Fruit fly (Drosophila melanogaster) whole organism, embryonic: ENCODE results near the gene Spn38F.
A peak's percentile ranks its signal among the peaks of the same experiment; 100 is the strongest.

ENCODE experiments used
- Antp ChIP-seq: fragments of 200-800 bp; sonication (Bioruptor generic); optimal IDR thresholded peaks from 3 replicates; lab custom pipeline; 2016; ENCODE audit warnings: missing biosample characterization, missing genetic modification characterization
- Bgb ChIP-seq: fragments of 200-800 bp; sonication (Bioruptor generic); IDR thresholded peaks from 2 replicates; pipeline ENCODE4 v1.3.6; 2022; ENCODE audit warnings: missing biosample characterization, missing genetic modification characterization; ENCODE audit not compliant: partially characterized antibody
- C15 ChIP-seq: fragments of 200-800 bp; sonication (Bioruptor generic); IDR thresholded peaks from 3 replicates; pipeline ENCODE4 v1.3.6; 2022; ENCODE audit warnings: missing biosample characterization, missing genetic modification characterization
- CG10366 ChIP-seq: fragments of 200-800 bp; sonication (Bioruptor generic); IDR thresholded peaks from 2 replicates; pipeline ENCODE4 v1.3.6; 2022; ENCODE audit warnings: missing biosample characterization, missing genetic modification characterization
- CG10979 ChIP-seq: fragments of 200-800 bp; sonication (Bioruptor generic); optimal IDR thresholded peaks from 2 replicates; lab custom pipeline; 2018; ENCODE audit warnings: missing biosample characterization, mild to moderate bottlenecking, missing genetic modification characterization, moderate library complexity
- CG11247 ChIP-seq: fragments of 200-800 bp; sonication (Bioruptor generic); IDR thresholded peaks from 2 replicates; pipeline ENCODE4 v1.3.6; 2022; ENCODE audit warnings: missing biosample characterization, missing genetic modification characterization
- CG13287 ChIP-seq: fragments of 200-800 bp; sonication (Bioruptor generic); IDR thresholded peaks from 2 replicates; pipeline ENCODE4 v1.3.6; 2022; ENCODE audit warnings: missing biosample characterization, missing genetic modification characterization; ENCODE audit not compliant: partially characterized antibody
- CG15269 ChIP-seq: fragments of 200-800 bp; sonication (Bioruptor generic); optimal IDR thresholded peaks from 2 replicates; lab custom pipeline; 2018; ENCODE audit warnings: missing biosample characterization, mild to moderate bottlenecking, missing genetic modification characterization, moderate library complexity
- CG15514 ChIP-seq: fragments of 200-800 bp; sonication (Bioruptor generic); optimal IDR thresholded peaks from 3 replicates; lab custom pipeline; 2017; ENCODE audit warnings: missing biosample characterization, missing genetic modification characterization, mild to moderate bottlenecking, moderate library complexity, missing genetic modification reagents
- CG32767 ChIP-seq: fragments of 200-800 bp; sonication (Bioruptor generic); IDR thresholded peaks from 2 replicates; pipeline ENCODE4 v1.3.6; 2022; ENCODE audit warnings: missing biosample characterization, missing genetic modification characterization
- CG3407 ChIP-seq: fragments of 200-800 bp; sonication (Bioruptor generic); optimal IDR thresholded peaks from 2 replicates; lab custom pipeline; 2018; ENCODE audit warnings: missing biosample characterization, mild to moderate bottlenecking, missing genetic modification characterization
- CG4360 ChIP-seq: fragments of 200-800 bp; sonication (Bioruptor generic); IDR thresholded peaks from 2 replicates; pipeline ENCODE4 v1.3.6; 2022; ENCODE audit warnings: missing biosample characterization, missing genetic modification characterization
- CG4730 ChIP-seq: fragments of 200-800 bp; sonication (Bioruptor generic); IDR thresholded peaks from 2 replicates; pipeline ENCODE4 v1.3.6; 2022; ENCODE audit warnings: missing biosample characterization, missing genetic modification characterization
- CG5953 ChIP-seq: fragments of 200-800 bp; sonication (Bioruptor generic); IDR thresholded peaks from 2 replicates; pipeline ENCODE4 v1.3.6; 2022; ENCODE audit warnings: missing biosample characterization, missing genetic modification characterization
- CG7372 ChIP-seq: fragments of 200-800 bp; sonication (Bioruptor generic); IDR thresholded peaks from 2 replicates; pipeline ENCODE4 v1.3.6; 2022; ENCODE audit warnings: missing biosample characterization, missing genetic modification characterization
- CG7987 ChIP-seq: fragments of 200-800 bp; sonication (Bioruptor generic); optimal IDR thresholded peaks from 2 replicates; lab custom pipeline; 2018; ENCODE audit warnings: missing biosample characterization, mild to moderate bottlenecking, missing genetic modification characterization, moderate library complexity
- CG8281 ChIP-seq: fragments of 200-800 bp; sonication (Bioruptor generic); optimal IDR thresholded peaks from 2 replicates; lab custom pipeline; 2018; ENCODE audit warnings: missing biosample characterization, mild to moderate bottlenecking, missing genetic modification characterization, moderate library complexity
- Dip2 ChIP-seq: fragments of 200-800 bp; sonication (Bioruptor generic); IDR thresholded peaks from 2 replicates; pipeline ENCODE4 v1.3.6; 2022; ENCODE audit warnings: missing biosample characterization, missing genetic modification characterization
- Doc3 ChIP-seq: fragments of 200-800 bp; sonication (Bioruptor generic); IDR thresholded peaks from 3 replicates; pipeline ENCODE4 v1.3.6; 2022; ENCODE audit warnings: missing biosample characterization, missing genetic modification characterization; ENCODE audit not compliant: partially characterized antibody
- Eip74EF ChIP-seq, 2 experiments: fragments of 200-800 bp in 1 of 2; fragments of >200 bp in 1 of 2; sonication (Bioruptor generic) in 1 of 2; optimal IDR thresholded peaks; 2 replicates each; lab custom pipeline; 2017 to 2019; ENCODE audit warnings: missing biosample characterization in 2 of 2, missing genetic modification characterization in 2 of 2, mild to moderate bottlenecking in 1 of 2, moderate library complexity in 1 of 2
- GATAe ChIP-seq: fragments of 200-800 bp; sonication (Bioruptor generic); conservative IDR thresholded peaks from 2 replicates; pipeline ENCODE4 v1.3.6; 2022; ENCODE audit warnings: missing biosample characterization, missing genetic modification characterization
- Hey ChIP-seq: fragments of 200-800 bp; sonication (Bioruptor generic); optimal IDR thresholded peaks from 3 replicates; lab custom pipeline; 2018; ENCODE audit warnings: missing biosample characterization, mild to moderate bottlenecking, missing genetic modification characterization
- Myb ChIP-seq: fragments of 200-800 bp; sonication (Bioruptor generic); optimal IDR thresholded peaks from 2 replicates; lab custom pipeline; 2016; ENCODE audit warnings: missing biosample characterization, missing genetic modification characterization
- NK7.1 ChIP-seq: fragments of 200-800 bp; sonication (Bioruptor generic); optimal IDR thresholded peaks from 3 replicates; lab custom pipeline; 2016; ENCODE audit warnings: missing biosample characterization, missing genetic modification characterization
- Nf-YA ChIP-seq: fragments of 200-800 bp; sonication (Bioruptor generic); IDR thresholded peaks from 2 replicates; pipeline ENCODE4 v1.3.6; 2022; ENCODE audit warnings: missing biosample characterization, missing genetic modification characterization
- Six4 ChIP-seq: fragments of 200-800 bp; sonication (Bioruptor generic); optimal IDR thresholded peaks from 2 replicates; lab custom pipeline; 2016; ENCODE audit warnings: missing biosample characterization, missing genetic modification characterization
- Sry-δ ChIP-seq: fragments of 200-800 bp; sonication (Bioruptor generic); optimal IDR thresholded peaks from 2 replicates; lab custom pipeline; 2016; ENCODE audit warnings: missing biosample characterization, missing genetic modification characterization
- YL-1 ChIP-seq: fragments of 200-800 bp; sonication (Bioruptor generic); optimal IDR thresholded peaks from 3 replicates; lab custom pipeline; 2017; ENCODE audit warnings: missing biosample characterization, mild to moderate bottlenecking, missing genetic modification characterization
- aop ChIP-seq: fragments of 200-800 bp; sonication (Bioruptor generic); IDR thresholded peaks from 2 replicates; pipeline ENCODE4 v1.3.6; 2022; ENCODE audit warnings: missing biosample characterization, missing genetic modification characterization
- bbx ChIP-seq: fragments of 200-800 bp; sonication (Bioruptor generic); IDR thresholded peaks from 2 replicates; pipeline ENCODE4 v1.3.6; 2022; ENCODE audit warnings: missing biosample characterization, missing genetic modification characterization; ENCODE audit not compliant: partially characterized antibody
- cad ChIP-seq: fragments of >200 bp; optimal IDR thresholded peaks from 2 replicates; lab custom pipeline; 2017; ENCODE audit warnings: missing biosample characterization, missing genetic modification characterization
- caup ChIP-seq: fragments of 200-800 bp; sonication (Bioruptor generic); optimal IDR thresholded peaks from 3 replicates; lab custom pipeline; 2017; ENCODE audit warnings: missing biosample characterization, mild to moderate bottlenecking, missing genetic modification characterization, moderate library complexity; ENCODE audit not compliant: severe bottlenecking
- dimm ChIP-seq: fragments of 200-800 bp; sonication (Bioruptor generic); IDR thresholded peaks from 2 replicates; pipeline ENCODE4 v1.3.6; 2022; ENCODE audit warnings: missing biosample characterization, missing genetic modification characterization
- dmrt11E ChIP-seq: fragments of 200-800 bp; sonication (Bioruptor generic); optimal IDR thresholded peaks from 3 replicates; lab custom pipeline; 2018; ENCODE audit warnings: missing biosample characterization, mild to moderate bottlenecking, missing genetic modification characterization, moderate library complexity
- dmrt99B ChIP-seq: fragments of 200-800 bp; sonication (Bioruptor generic); optimal IDR thresholded peaks from 2 replicates; lab custom pipeline; 2018; ENCODE audit warnings: missing biosample characterization, mild to moderate bottlenecking, missing genetic modification characterization, moderate library complexity
- dpn ChIP-seq, 2 experiments: fragments of 200-800 bp; sonication (Bioruptor generic); optimal IDR thresholded peaks; 3 replicates each; lab custom pipeline; 2016; ENCODE audit warnings: missing biosample characterization in 2 of 2, missing genetic modification characterization in 2 of 2
- fd96Cb ChIP-seq: fragments of 200-800 bp; sonication (Bioruptor generic); optimal IDR thresholded peaks from 2 replicates; lab custom pipeline; 2018; ENCODE audit warnings: missing biosample characterization, mild to moderate bottlenecking, missing genetic modification characterization, moderate library complexity
- grn ChIP-seq: fragments of 200-800 bp; sonication (Bioruptor generic); optimal IDR thresholded peaks from 3 replicates; lab custom pipeline; 2017; ENCODE audit warnings: missing biosample characterization, missing genetic modification characterization
- gro ChIP-seq: fragments of 200-800 bp; sonication (Bioruptor generic); optimal IDR thresholded peaks from 2 replicates; lab custom pipeline; 2016; ENCODE audit warnings: missing biosample characterization, missing genetic modification characterization
- inv ChIP-seq: fragments of 200-800 bp; sonication (Bioruptor generic); IDR thresholded peaks from 2 replicates; pipeline ENCODE4 v1.3.6; 2022; ENCODE audit warnings: missing biosample characterization, missing genetic modification characterization; ENCODE audit not compliant: partially characterized antibody
- lbe ChIP-seq: fragments of 200-800 bp; sonication (Bioruptor generic); optimal IDR thresholded peaks from 2 replicates; lab custom pipeline; 2016; ENCODE audit warnings: missing biosample characterization, mild to moderate bottlenecking, missing genetic modification characterization
- lmd ChIP-seq: fragments of 200-800 bp; sonication (Bioruptor generic); IDR thresholded peaks from 2 replicates; pipeline ENCODE4 v1.3.6; 2022; ENCODE audit warnings: missing biosample characterization, missing genetic modification characterization
- luna ChIP-seq: fragments of 200-800 bp; sonication (Bioruptor generic); optimal IDR thresholded peaks from 2 replicates; lab custom pipeline; 2016; ENCODE audit warnings: missing biosample characterization, missing genetic modification characterization
- pho ChIP-seq: fragments of 200-800 bp; sonication (Bioruptor generic); optimal IDR thresholded peaks from 2 replicates; lab custom pipeline; 2016; ENCODE audit warnings: missing biosample characterization, missing genetic modification characterization
- sd ChIP-seq: fragments of 200-800 bp; sonication (Bioruptor generic); optimal IDR thresholded peaks from 3 replicates; lab custom pipeline; 2018; ENCODE audit warnings: missing biosample characterization, mild to moderate bottlenecking, missing genetic modification characterization, moderate library complexity
- sima ChIP-seq: fragments of 200-800 bp; sonication (Bioruptor generic); optimal IDR thresholded peaks from 2 replicates; lab custom pipeline; 2016; ENCODE audit warnings: missing biosample characterization, missing genetic modification characterization
- sob ChIP-seq: fragments of 200-800 bp; sonication (Bioruptor generic); IDR thresholded peaks from 2 replicates; pipeline ENCODE4 v1.3.6; 2022; ENCODE audit warnings: missing biosample characterization, missing genetic modification characterization
- ssp ChIP-seq: fragments of 200-800 bp; sonication (Bioruptor generic); IDR thresholded peaks from 2 replicates; pipeline ENCODE4 v1.3.6; 2022; ENCODE audit warnings: missing biosample characterization, missing genetic modification characterization
- unpg ChIP-seq: fragments of 200-800 bp; sonication (Bioruptor generic); optimal IDR thresholded peaks from 3 replicates; lab custom pipeline; 2018; ENCODE audit warnings: missing biosample characterization, mild to moderate bottlenecking, missing genetic modification characterization, moderate library complexity

Gene Spn38F

dm6 chr2L:20864764-20865265, 27.0 kb upstream of the Spn38F start, which contains the start of gene CG9338 (continued):
- TF ChIP-seq C15 (GFP tag; lab: Robert Waterston, UW): peak; percentile 17; the same call in 1 of the 3 replicates
- peak; percentile 44; the same call in 1 of the 2 replicates for TF ChIP-seq Bgb (GFP tag; lab: Robert Waterston, UW)
- peak; percentile 84 for TF ChIP-seq CG7987
- peak; percentile 76 for TF ChIP-seq unpg (GFP tag; lab: Kevin White, UChicago)
- TF ChIP-seq CG11247 (GFP tag; lab: Robert Waterston, UW): peak; percentile 44; the same call in 1 of the 2 replicates
- peak; percentile 34 for TF ChIP-seq Hey (tag; lab: Kevin White, UChicago)
- peak; percentile 17 for TF ChIP-seq Sry-δ (GFP tag; lab: Kevin White, UChicago)
- TF ChIP-seq dmrt11E: peak; percentile 30
- peak; percentile 57; the same call in 1 of the 2 replicates for TF ChIP-seq bbx (GFP tag; lab: Robert Waterston, UW)
- 0 out of 2 replicates have a peak, but pooled peaks have one; percentile 40 for TF ChIP-seq Nf-YA (GFP tag; lab: Robert Waterston, UW)
- TF ChIP-seq inv (GFP tag; lab: Robert Waterston, UW): peak; percentile 50; the same call in 1 of the 2 replicates
- TF ChIP-seq Six4: peak; percentile 92
- peak; percentile 69 for TF ChIP-seq CG10366
- TF ChIP-seq sd (tag; lab: Kevin White, UChicago): peak; percentile 88
- TF ChIP-seq dpn (GFP tag; optimal IDR thresholded peaks at IDR 0.05; lab: Kevin White, UChicago): peak; percentile 85 to 86
- TF ChIP-seq Doc3 (GFP tag; lab: Robert Waterston, UW): no peak
- peak; percentile 61 for TF ChIP-seq lbe (GFP tag; lab: Kevin White, UChicago)
- peak; percentile 95 for TF ChIP-seq dmrt99B (tag; lab: Kevin White, UChicago)
- peak; percentile 11 for TF ChIP-seq grn (GFP tag; lab: Kevin White, UChicago)
- peak; percentile 86 for TF ChIP-seq lmd (GFP tag; lab: Robert Waterston, UW)
- TF ChIP-seq cad (GFP tag; lab: Kevin White, UChicago): no peak
- peak; percentile 68 for TF ChIP-seq Myb (GFP tag; lab: Kevin White, UChicago)
- peak; percentile 82 for TF ChIP-seq Antp (GFP tag; lab: Kevin White, UChicago)
- peak; percentile 74 for TF ChIP-seq sima
- TF ChIP-seq CG4730: peak; percentile 88
- peak; percentile 54 for TF ChIP-seq CG13287 (GFP tag; lab: Robert Waterston, UW)
- peak; percentile 21; the same call in 1 of the 2 replicates for TF ChIP-seq CG5953 (GFP tag; lab: Robert Waterston, UW)
- TF ChIP-seq pho (GFP tag; lab: Kevin White, UChicago): peak; percentile 82
- peak; percentile 59 for TF ChIP-seq CG3407
- peak; percentile 61 for TF ChIP-seq CG4360 (GFP tag; lab: Robert Waterston, UW)
- peak; percentile 76 for TF ChIP-seq NK7.1 (GFP tag; lab: Kevin White, UChicago)
- TF ChIP-seq caup: peak; percentile 86
- TF ChIP-seq Eip74EF (GFP tag; optimal IDR thresholded peaks at IDR 0.05; lab: Kevin White, UChicago): peak in 1 of 2 experiments; percentile 89
- TF ChIP-seq fd96Cb (tag; lab: Kevin White, UChicago): peak; percentile 88
- peak; percentile 80 for TF ChIP-seq GATAe (GFP tag; lab: Robert Waterston, UW)
- TF ChIP-seq CG8281 (tag; lab: Kevin White, UChicago): peak; percentile 76
- TF ChIP-seq CG32767: peak; percentile 81
- TF ChIP-seq CG7372 (GFP tag; lab: Robert Waterston, UW): peak; percentile 88
- TF ChIP-seq aop (GFP tag; lab: Robert Waterston, UW): no peak
- TF ChIP-seq luna (GFP tag; lab: Kevin White, UChicago): peak; percentile 61
- peak; percentile 56 for TF ChIP-seq ssp
- peak; percentile 78 for TF ChIP-seq sob (GFP tag; lab: Robert Waterston, UW)
- peak; percentile 90 for TF ChIP-seq CG10979 (tag; lab: Kevin White, UChicago)
- TF ChIP-seq Dip2 (GFP tag; lab: Robert Waterston, UW): no peak
- TF ChIP-seq CG15269 (tag; lab: Kevin White, UChicago): peak; percentile 71
- TF ChIP-seq dimm (GFP tag; lab: Robert Waterston, UW): no peak
- peak; percentile 86 for TF ChIP-seq CG15514 (GFP tag; lab: Kevin White, UChicago)
- peak; percentile 36 for TF ChIP-seq YL-1 (GFP tag; lab: Kevin White, UChicago)
- TF ChIP-seq gro (GFP tag; lab: Kevin White, UChicago): peak; percentile 86
